Worm (Caenorhabditis elegans): Measurements from ENCODE around the gene W04E12.3.

- no peak for TF ChIP-seq ztf-11 (tag; optimal IDR thresholded peaks at IDR 0.05)
- no peak for TF ChIP-seq fos-1 (tag; optimal IDR thresholded peaks at IDR 0.05)
- TF ChIP-seq nhr-237 (tag; optimal IDR thresholded peaks at IDR 0.05): no peak
- no peak for TF ChIP-seq lin-13 (GFP tag; optimal IDR thresholded peaks at IDR 0.05)
- no peak for TF ChIP-seq nhr-23 (tag; optimal IDR thresholded peaks at IDR 0.05)
- no peak for TF ChIP-seq elt-1 (tag; optimal IDR thresholded peaks at IDR 0.05)
- TF ChIP-seq ceh-82 (tag; optimal IDR thresholded peaks at IDR 0.05): no peak
- no peak for TF ChIP-seq nhr-11 (tag; optimal IDR thresholded peaks at IDR 0.05)
- no peak for TF ChIP-seq egl-27 (tag; optimal IDR thresholded peaks at IDR 0.05)
- TF ChIP-seq nhr-12 (tag; optimal IDR thresholded peaks at IDR 0.05): no peak
- TF ChIP-seq unc-55 (GFP tag; optimal IDR thresholded peaks at IDR 0.05): no peak
These were observed 14.5 kb downstream of the W04E12.3 start, which contains the start of gene W04E12.9 for ce11 chrV:19756253-19756652.

All from whole organism, L2 larva.